Fruit fly (Drosophila melanogaster) whole organism, pupa: ENCODE measurements around the gene CG7530.

ENCODE experiments used
- CG10348 ChIP-seq: fragments of 200-800 bp; sonication (Bioruptor generic); IDR thresholded peaks from 2 replicates; pipeline ENCODE4 v1.3.6; 2022; ENCODE audit warnings: missing biosample characterization, missing genetic modification characterization
- CG12605 ChIP-seq: fragments of 200-800 bp; sonication (Bioruptor generic); IDR thresholded peaks from 2 replicates; pipeline ENCODE4 v1.3.6; 2022; ENCODE audit warnings: missing biosample characterization, missing genetic modification characterization
- CG13204 ChIP-seq: fragments of 200-800 bp; sonication (Bioruptor generic); optimal IDR thresholded peaks from 2 replicates; lab custom pipeline; 2018; ENCODE audit warnings: missing biosample characterization, mild to moderate bottlenecking, missing genetic modification characterization, moderate library complexity
- CG14655 ChIP-seq: fragments of 200-800 bp; sonication (Bioruptor generic); optimal IDR thresholded peaks from 3 replicates; lab custom pipeline; 2017; ENCODE audit warnings: mild to moderate bottlenecking, missing biosample characterization, missing genetic modification reagents, missing genetic modification characterization
- CG15710 ChIP-seq: fragments of 200-800 bp; sonication (Bioruptor generic); optimal IDR thresholded peaks from 2 replicates; lab custom pipeline; 2018; ENCODE audit warnings: missing biosample characterization, mild to moderate bottlenecking, missing genetic modification characterization, moderate library complexity
- CG17806 ChIP-seq: fragments of 200-800 bp; sonication (Bioruptor generic); optimal IDR thresholded peaks from 2 replicates; lab custom pipeline; 2018; ENCODE audit warnings: missing biosample characterization, mild to moderate bottlenecking, missing genetic modification characterization, moderate library complexity
- CG32121 ChIP-seq: fragments of 200-800 bp; sonication (Bioruptor generic); IDR thresholded peaks from 2 replicates; pipeline ENCODE4 v1.3.6; 2022; ENCODE audit warnings: missing biosample characterization, missing genetic modification characterization
- CG34367 ChIP-seq: fragments of 200-800 bp; sonication (Bioruptor generic); optimal IDR thresholded peaks from 2 replicates; lab custom pipeline; 2018; ENCODE audit warnings: missing biosample characterization, mild to moderate bottlenecking, missing genetic modification characterization
- CG4496 ChIP-seq: fragments of 200-800 bp; sonication (Bioruptor generic); IDR thresholded peaks from 3 replicates; pipeline ENCODE4 v1.3.6; 2022; ENCODE audit warnings: missing biosample characterization, missing genetic modification characterization
- CG8159 ChIP-seq: fragments of 200-800 bp; sonication (Bioruptor generic); optimal IDR thresholded peaks from 3 replicates; lab custom pipeline; 2018; ENCODE audit warnings: missing biosample characterization, mild to moderate bottlenecking, missing genetic modification characterization, moderate library complexity
- CG8301 ChIP-seq: fragments of 200-800 bp; sonication (Bioruptor generic); optimal IDR thresholded peaks from 2 replicates; lab custom pipeline; 2018; ENCODE audit warnings: missing biosample characterization, mild to moderate bottlenecking, missing genetic modification characterization
- CG9948 ChIP-seq: fragments of 200-800 bp; sonication (Bioruptor generic); optimal IDR thresholded peaks from 2 replicates; lab custom pipeline; 2018; ENCODE audit warnings: missing biosample characterization, mild to moderate bottlenecking, missing genetic modification characterization, moderate library complexity
- D1 ChIP-seq: fragments of 200-800 bp; sonication (Bioruptor generic); optimal IDR thresholded peaks from 2 replicates; lab custom pipeline; 2018; ENCODE audit warnings: missing biosample characterization, mild to moderate bottlenecking, missing genetic modification characterization, moderate library complexity
- EcR ChIP-seq: fragments of 200-800 bp; sonication (Bioruptor generic); optimal IDR thresholded peaks from 3 replicates; lab custom pipeline; 2019; ENCODE audit warnings: missing biosample characterization, missing genetic modification characterization, mild to moderate bottlenecking, moderate library complexity, missing genetic modification reagents
- Ets98B ChIP-seq: fragments of 200-800 bp; sonication (Bioruptor generic); IDR thresholded peaks from 2 replicates; pipeline ENCODE4 v1.3.6; 2022; ENCODE audit warnings: missing biosample characterization, missing genetic modification characterization
- Pif1A ChIP-seq: fragments of 200-800 bp; sonication (Bioruptor generic); optimal IDR thresholded peaks from 3 replicates; lab custom pipeline; 2016; ENCODE audit warnings: missing biosample characterization, missing genetic modification characterization
- Pif1B ChIP-seq: fragments of 200-800 bp; sonication (Bioruptor generic); optimal IDR thresholded peaks from 3 replicates; lab custom pipeline; 2016; ENCODE audit warnings: missing biosample characterization, missing genetic modification characterization
- Snoo ChIP-seq: fragments of 200-800 bp; sonication (Bioruptor generic); optimal IDR thresholded peaks from 3 replicates; lab custom pipeline; 2017; ENCODE audit warnings: missing biosample characterization, mild to moderate bottlenecking, missing genetic modification characterization, inconsistent platforms
- fd96Ca ChIP-seq: fragments of 200-800 bp; sonication (Bioruptor generic); IDR thresholded peaks from 3 replicates; pipeline ENCODE4 v1.3.6; 2022; ENCODE audit warnings: missing biosample characterization, missing genetic modification characterization
- gl ChIP-seq: fragments of 200-800 bp; sonication (Bioruptor generic); optimal IDR thresholded peaks from 2 replicates; lab custom pipeline; 2018; ENCODE audit warnings: missing biosample characterization, mild to moderate bottlenecking, missing genetic modification characterization
- rn ChIP-seq: fragments of 200-800 bp; sonication (Bioruptor generic); IDR thresholded peaks from 2 replicates; pipeline ENCODE4 v1.3.6; 2022; ENCODE audit warnings: missing biosample characterization, missing genetic modification characterization

CG7530 gene

DNA sequence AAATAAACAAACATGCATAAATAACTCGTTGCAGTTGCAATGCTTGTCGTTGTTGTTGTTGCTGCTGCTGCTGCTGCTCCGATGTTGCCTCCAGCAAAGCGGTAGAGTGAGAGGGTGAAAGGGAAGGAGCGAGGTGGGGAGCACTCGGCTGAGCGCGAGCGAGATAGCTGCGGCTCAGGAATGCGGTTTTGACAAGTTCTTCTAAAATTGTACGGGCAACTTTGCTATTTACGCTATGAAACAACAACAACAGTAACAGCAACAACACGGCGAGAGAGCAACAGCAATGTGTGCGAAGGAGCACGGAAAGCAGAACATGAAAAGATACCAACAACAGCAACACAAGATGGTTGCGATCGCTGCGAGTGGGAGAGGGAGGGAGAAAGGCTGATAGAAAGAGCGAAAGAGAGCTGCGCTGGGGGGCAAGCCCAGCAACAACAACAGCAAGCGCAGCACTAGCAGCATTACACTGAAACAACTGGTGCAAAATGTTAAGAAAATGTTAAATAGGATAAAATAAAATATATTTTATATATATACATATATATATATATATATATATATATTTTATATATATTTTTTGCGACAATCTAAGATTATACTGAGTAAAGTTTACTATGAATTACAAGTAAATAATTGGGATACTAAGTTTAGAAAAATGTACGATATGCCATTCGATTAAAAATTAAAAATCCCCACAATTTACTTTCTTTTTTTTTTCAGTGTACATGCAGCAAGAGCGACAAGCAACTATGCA, 17.0 kb downstream of the CG7530 start:
- TF ChIP-seq CG4496 (GFP tag; lab: Robert Waterston, UW) (peak; percentile 76; the same call in 2 of the 3 replicates), fd96Ca (GFP tag; lab: Robert Waterston, UW) (peak; percentile 75), rn (GFP tag; lab: Robert Waterston, UW) (0 out of 2 replicates have a peak, but pooled peaks have one; percentile 13), CG14655 (GFP tag; lab: Kevin White, UChicago) (peak; percentile 81), Pif1B (GFP tag; lab: Kevin White, UChicago) (no peak), CG8301 (tag; lab: Kevin White, UChicago) (peak; percentile 95), CG10348 (GFP tag; lab: Robert Waterston, UW) (no peak), CG13204 (GFP tag; lab: Kevin White, UChicago) (peak; percentile 78), D1 (peak; percentile 45), EcR (GFP tag; lab: Kevin White, UChicago) (peak; percentile 88), Ets98B (peak; percentile 45), Pif1A (GFP tag; lab: Kevin White, UChicago) (no peak), CG34367 (tag; lab: Kevin White, UChicago) (peak; percentile 63), CG32121 (GFP tag; lab: Robert Waterston, UW) (peak; percentile 38), Snoo (tag; lab: Kevin White, UChicago) (peak; percentile 35), CG8159 (tag; lab: Kevin White, UChicago) (peak; percentile 94), CG15710 (peak; percentile 80), CG17806 (tag; lab: Kevin White, UChicago) (peak; percentile 92), CG9948 (tag; lab: Kevin White, UChicago) (peak; percentile 92), CG12605 (GFP tag; lab: Robert Waterston, UW) (0 out of 2 replicates have a peak, but pooled peaks have one; percentile 8), gl (peak; percentile 72)
- TF ChIP-seq, all 21 proteins: peak for 18

DNA sequence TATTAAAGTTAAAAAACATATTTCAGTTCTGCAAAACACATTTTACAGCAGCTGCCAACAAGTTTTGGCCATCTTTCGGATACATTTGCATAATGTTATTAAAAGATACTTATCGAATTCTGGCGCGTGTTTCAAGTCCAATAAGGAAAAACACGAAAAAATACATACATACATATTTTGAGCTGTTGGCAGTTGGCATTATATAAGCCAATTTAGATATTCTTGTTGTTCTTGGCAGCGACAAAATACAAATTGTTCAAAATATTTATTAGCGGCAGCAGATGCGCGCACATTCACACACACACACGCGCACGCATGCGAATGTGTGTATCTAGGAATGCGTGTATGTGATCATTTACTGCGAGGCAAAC, 17.5 kb downstream of the CG7530 start:
- TF ChIP-seq D1 (peak; percentile 21), Snoo (tag; lab: Kevin White, UChicago) (no peak), Pif1A (GFP tag; lab: Kevin White, UChicago) (no peak)

DNA sequence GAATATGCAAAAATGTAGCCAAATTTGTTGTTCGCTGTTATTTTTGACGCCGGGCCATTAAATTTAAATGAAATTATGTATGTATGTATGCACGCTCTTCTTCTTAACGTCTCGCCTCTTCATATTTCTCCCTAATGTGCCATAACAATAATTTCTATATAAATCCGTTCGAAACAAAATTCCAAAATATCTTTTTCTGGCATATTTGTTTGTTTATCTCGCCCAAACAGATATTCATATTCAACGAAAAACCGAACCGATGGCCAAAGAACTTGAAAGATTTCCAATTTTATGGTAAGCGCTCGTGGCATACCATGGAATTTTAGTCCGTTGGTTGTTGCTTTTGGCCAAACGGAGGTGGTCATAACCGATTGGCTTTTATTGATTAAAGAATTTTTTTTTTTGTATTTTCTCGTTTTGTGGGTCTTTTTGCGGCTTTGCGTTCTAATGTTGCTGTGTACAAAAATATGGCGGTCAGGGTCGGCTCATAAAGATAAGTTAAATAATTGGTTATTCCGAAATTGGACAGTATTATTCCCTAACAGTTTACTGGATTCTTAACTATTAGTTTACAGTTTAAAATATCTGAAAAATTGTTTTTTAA, 18.1 kb downstream of the CG7530 start:
- TF ChIP-seq CG17806 (tag; lab: Kevin White, UChicago) (no peak), CG8159 (tag; lab: Kevin White, UChicago) (no peak), CG34367 (tag; lab: Kevin White, UChicago) (no peak), D1 (no peak), CG15710 (no peak), CG14655 (GFP tag; lab: Kevin White, UChicago) (no peak), CG9948 (tag; lab: Kevin White, UChicago) (no peak), Pif1A (GFP tag; lab: Kevin White, UChicago) (no peak), Snoo (tag; lab: Kevin White, UChicago) (no peak), Ets98B (no peak)

DNA sequence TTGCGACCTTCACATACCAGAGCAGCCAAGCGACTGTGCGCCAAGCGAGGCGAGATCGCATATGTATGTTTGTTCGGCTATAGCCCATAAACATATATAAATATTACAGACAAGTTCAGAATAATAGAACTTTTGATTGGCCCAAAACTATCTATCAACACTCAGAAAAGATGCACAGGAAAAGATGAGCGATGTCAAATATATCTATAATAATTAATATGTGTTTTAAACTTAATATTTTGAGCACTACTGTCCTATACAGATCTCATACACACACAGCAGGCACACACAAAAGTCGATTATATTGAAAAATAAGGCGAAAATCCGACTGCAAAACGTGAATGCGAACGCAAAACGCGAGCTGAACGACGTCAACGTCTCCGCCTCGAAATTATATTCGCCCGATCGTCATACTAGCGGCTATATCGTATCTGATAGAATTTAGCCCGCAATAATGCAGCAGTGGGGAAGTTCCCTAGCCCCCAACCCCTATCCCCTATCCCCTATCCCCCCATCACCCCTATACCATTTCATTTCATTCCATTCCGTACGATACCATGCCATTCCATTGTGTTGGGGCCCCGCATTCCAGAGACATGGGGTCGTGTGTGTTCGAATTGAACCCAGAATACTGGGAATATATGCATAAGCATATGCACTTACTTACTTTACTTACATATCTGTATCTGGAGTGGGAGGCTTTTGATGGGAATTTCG, 19.7 kb downstream of the CG7530 start:
- TF ChIP-seq CG8159 (tag; lab: Kevin White, UChicago), result peak; percentile 57
- no peak for TF ChIP-seq rn (GFP tag; lab: Robert Waterston, UW)
- TF ChIP-seq CG17806 (tag; lab: Kevin White, UChicago), result peak; percentile 46
- no peak for TF ChIP-seq CG10348 (GFP tag; lab: Robert Waterston, UW)
- TF ChIP-seq CG4496 (GFP tag; lab: Robert Waterston, UW), result peak; percentile 61; the same call in 2 of the 3 replicates
- no peak for TF ChIP-seq CG8301 (tag; lab: Kevin White, UChicago)
- no peak for TF ChIP-seq D1
- TF ChIP-seq CG14655 (GFP tag; lab: Kevin White, UChicago), result peak; percentile 16
- TF ChIP-seq CG9948 (tag; lab: Kevin White, UChicago), result peak; percentile 26
- TF ChIP-seq fd96Ca (GFP tag; lab: Robert Waterston, UW), result 0 out of 3 replicates have a peak, but pooled peaks have one; percentile 31
- 0 out of 2 replicates have a peak, but pooled peaks have one; percentile 27 for TF ChIP-seq Ets98B
- TF ChIP-seq Pif1B (GFP tag; lab: Kevin White, UChicago), result peak; percentile 29
- TF ChIP-seq Pif1A (GFP tag; lab: Kevin White, UChicago), result peak; percentile 42
- TF ChIP-seq EcR (GFP tag; lab: Kevin White, UChicago), result peak; percentile 89
- TF ChIP-seq CG34367 (tag; lab: Kevin White, UChicago), result peak; percentile 29
- TF ChIP-seq Snoo (tag; lab: Kevin White, UChicago), result peak; percentile 23
- peak; percentile 18; the same call in 1 of the 2 replicates for TF ChIP-seq CG32121 (GFP tag; lab: Robert Waterston, UW)
- TF ChIP-seq CG12605 (GFP tag; lab: Robert Waterston, UW), result no peak
- TF ChIP-seq CG13204 (GFP tag; lab: Kevin White, UChicago), result peak; percentile 7
- no peak for TF ChIP-seq gl
- peak; percentile 49 for TF ChIP-seq CG15710

DNA sequence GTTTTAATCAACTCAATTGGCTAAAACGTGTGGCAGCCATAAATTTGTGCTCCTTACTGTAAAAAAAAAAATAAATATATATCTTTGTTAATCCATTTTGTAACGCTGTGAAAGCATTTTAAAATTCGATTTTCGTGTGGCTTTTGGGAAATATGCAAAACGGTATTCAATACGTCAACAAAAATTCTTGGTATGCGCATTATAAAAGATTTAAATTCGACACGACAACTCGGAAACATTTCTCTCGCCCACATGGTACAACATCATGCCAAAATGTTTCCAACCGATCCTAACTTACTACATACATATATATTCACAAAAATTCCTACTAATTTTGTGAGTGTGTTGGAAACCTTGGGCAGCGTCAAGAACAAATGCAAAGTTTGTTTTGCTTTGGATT, 20.6 kb downstream of the CG7530 start:
- no peak for TF ChIP-seq CG17806 (tag; lab: Kevin White, UChicago)
- no peak for TF ChIP-seq EcR (GFP tag; lab: Kevin White, UChicago)
